Worm (Caenorhabditis elegans) whole organism, L2 larva: Measurements from ENCODE around the gene F26D2.10.

Source experiments
- C34F6.9 ChIP-seq: fragments of 150-350 bp; optimal IDR thresholded peaks from 2 replicates; lab custom pipeline; 2014; ENCODE audit warnings: missing biosample characterization, missing genetic modification characterization
- F13H6.1 ChIP-seq: sonication (generic microtip); optimal IDR thresholded peaks from 2 replicates; lab custom pipeline; 2016; ENCODE audit warnings: missing genetic modification characterization, missing compliant biosample characterization
- Y55F3AM.14 ChIP-seq: fragments of 200-800 bp; sonication (Bioruptor generic); optimal IDR thresholded peaks from 2 replicates; lab custom pipeline; 2018; ENCODE audit warnings: mild to moderate bottlenecking, missing genetic modification characterization, missing compliant biosample characterization
- alr-1 ChIP-seq: fragments of 150-350 bp; optimal IDR thresholded peaks from 2 replicates; lab custom pipeline; 2014; ENCODE audit warnings: missing biosample characterization, missing genetic modification characterization
- aly-2 ChIP-seq: fragments of 150-350 bp; optimal IDR thresholded peaks from 2 replicates; lab custom pipeline; 2014; ENCODE audit warnings: missing biosample characterization, missing genetic modification characterization
- ama-1 ChIP-seq: fragments of 150-350 bp; optimal IDR thresholded peaks from 2 replicates; lab custom pipeline; 2018; ENCODE audit warnings: inconsistent platforms
- ceh-16 ChIP-seq: fragments of 150-350 bp; optimal IDR thresholded peaks from 2 replicates; lab custom pipeline; 2014; ENCODE audit warnings: missing biosample characterization, missing genetic modification characterization
- crh-2 ChIP-seq: sonication (generic microtip); optimal IDR thresholded peaks from 2 replicates; lab custom pipeline; 2017; ENCODE audit warnings: missing biosample characterization, missing genetic modification characterization
- dmd-4 ChIP-seq: sonication (generic microtip); optimal IDR thresholded peaks from 2 replicates; lab custom pipeline; 2017; ENCODE audit warnings: missing biosample characterization, missing genetic modification characterization
- elt-1 ChIP-seq: fragments of 150-350 bp; optimal IDR thresholded peaks from 2 replicates; lab custom pipeline; 2014; ENCODE audit warnings: missing biosample characterization, missing genetic modification characterization
- elt-3 ChIP-seq: sonication (generic microtip); optimal IDR thresholded peaks from 2 replicates; lab custom pipeline; 2017; ENCODE audit warnings: missing biosample characterization, missing genetic modification characterization
- fos-1 ChIP-seq: fragments of 150-350 bp; optimal IDR thresholded peaks from 2 replicates; lab custom pipeline; 2014; ENCODE audit warnings: missing biosample characterization, missing genetic modification characterization
- gmeb-1 ChIP-seq: fragments of 150-350 bp; optimal IDR thresholded peaks from 2 replicates; lab custom pipeline; 2014; ENCODE audit warnings: missing biosample characterization, missing genetic modification characterization
- lin-11 ChIP-seq: fragments of 150-350 bp; sonication (generic microtip); optimal IDR thresholded peaks from 2 replicates; lab custom pipeline; 2014; ENCODE audit warnings: missing biosample characterization, missing genetic modification characterization, inconsistent platforms, mixed read lengths
- lin-13 ChIP-seq: fragments of 150-350 bp; optimal IDR thresholded peaks from 2 replicates; lab custom pipeline; 2014; ENCODE audit warnings: missing biosample characterization, missing genetic modification reagents, missing genetic modification characterization
- lin-39 ChIP-seq: fragments of 150-350 bp; optimal IDR thresholded peaks from 2 replicates; lab custom pipeline; 2014; ENCODE audit warnings: missing biosample characterization, missing genetic modification reagents, missing genetic modification characterization
- mbf-1 ChIP-seq: sonication (generic microtip); optimal IDR thresholded peaks from 2 replicates; lab custom pipeline; 2017; ENCODE audit warnings: missing biosample characterization, missing genetic modification characterization
- mdl-1 ChIP-seq, 2 experiments: fragments of 150-350 bp in 1 of 2; sonication (generic microtip) in 1 of 2; optimal IDR thresholded peaks; 2 replicates each; lab custom pipeline; 2017; ENCODE audit warnings: missing biosample characterization in 2 of 2, missing genetic modification characterization in 2 of 2
- nhr-10 ChIP-seq: sonication (generic microtip); optimal IDR thresholded peaks from 2 replicates; lab custom pipeline; 2017; ENCODE audit warnings: missing biosample characterization, missing genetic modification characterization
- nhr-11 ChIP-seq: fragments of 150-350 bp; optimal IDR thresholded peaks from 2 replicates; lab custom pipeline; 2014; ENCODE audit warnings: missing biosample characterization, missing genetic modification characterization
- nhr-12 ChIP-seq: fragments of 150-350 bp; optimal IDR thresholded peaks from 2 replicates; lab custom pipeline; 2014; ENCODE audit warnings: missing biosample characterization, missing genetic modification characterization
- nhr-129 ChIP-seq: fragments of 150-350 bp; optimal IDR thresholded peaks from 2 replicates; lab custom pipeline; 2014; ENCODE audit warnings: missing biosample characterization, missing genetic modification characterization
- nhr-21 ChIP-seq: fragments of 150-350 bp; optimal IDR thresholded peaks from 2 replicates; lab custom pipeline; 2014; ENCODE audit warnings: missing biosample characterization, missing genetic modification characterization
- nhr-23 ChIP-seq: fragments of 150-350 bp; optimal IDR thresholded peaks from 2 replicates; lab custom pipeline; 2014; ENCODE audit warnings: missing biosample characterization, missing genetic modification reagents, missing genetic modification characterization
- nhr-25 ChIP-seq: fragments of 150-350 bp; sonication (generic microtip); optimal IDR thresholded peaks from 3 replicates; lab custom pipeline; 2014; ENCODE audit warnings: missing biosample characterization, missing genetic modification characterization
- nhr-6 ChIP-seq: fragments of 150-350 bp; optimal IDR thresholded peaks from 2 replicates; lab custom pipeline; 2014; ENCODE audit warnings: missing biosample characterization, missing genetic modification characterization
- peb-1 ChIP-seq: fragments of 150-350 bp; optimal IDR thresholded peaks from 2 replicates; lab custom pipeline; 2014; ENCODE audit warnings: missing biosample characterization, missing genetic modification characterization
- sem-4 ChIP-seq: fragments of 150-350 bp; optimal IDR thresholded peaks from 2 replicates; lab custom pipeline; 2014; ENCODE audit warnings: missing biosample characterization, missing genetic modification reagents, missing genetic modification characterization
- skn-1 ChIP-seq: sonication (generic microtip); optimal IDR thresholded peaks from 2 replicates; lab custom pipeline; 2017; ENCODE audit warnings: missing biosample characterization, missing genetic modification characterization
- sma-3 ChIP-seq: sonication (generic microtip); optimal IDR thresholded peaks from 2 replicates; lab custom pipeline; 2016; ENCODE audit warnings: missing genetic modification reagents, missing genetic modification characterization, missing compliant biosample characterization
- sma-9 ChIP-seq, 2 experiments: fragments of 150-350 bp in 1 of 2; sonication (generic microtip) in 1 of 2; optimal IDR thresholded peaks; 2 replicates each; lab custom pipeline; 2014 to 2016; ENCODE audit warnings: missing genetic modification characterization in 2 of 2, mild to moderate bottlenecking in 1 of 2, missing biosample characterization in 1 of 2, missing compliant biosample characterization in 1 of 2, missing genetic modification reagents in 1 of 2, moderate library complexity in 1 of 2
- snpc-4 ChIP-seq: fragments of 150-350 bp; optimal IDR thresholded peaks from 2 replicates; lab custom pipeline; 2014; ENCODE audit warnings: missing biosample characterization, missing genetic modification characterization
- unc-39 ChIP-seq: fragments of 150-350 bp; optimal IDR thresholded peaks from 2 replicates; lab custom pipeline; 2014; ENCODE audit warnings: missing biosample characterization, missing genetic modification characterization
- unc-55 ChIP-seq: fragments of 150-350 bp; sonication (generic microtip); optimal IDR thresholded peaks from 3 replicates; lab custom pipeline; 2014; ENCODE audit warnings: missing biosample characterization, missing genetic modification reagents, missing genetic modification characterization
- unc-62 ChIP-seq: fragments of 150-350 bp; optimal IDR thresholded peaks from 2 replicates; lab custom pipeline; 2014; ENCODE audit warnings: missing biosample characterization, missing genetic modification reagents, missing genetic modification characterization
- zag-1 ChIP-seq: fragments of 150-350 bp; optimal IDR thresholded peaks from 2 replicates; lab custom pipeline; 2014; ENCODE audit warnings: missing biosample characterization, missing genetic modification characterization
- ztf-1 ChIP-seq: fragments of 200-800 bp; sonication (Bioruptor generic); conservative IDR thresholded peaks from 2 replicates; pipeline ENCODE4 v1.3.6; 2022; ENCODE audit warnings: missing genetic modification characterization, missing compliant biosample characterization
- ztf-11 ChIP-seq: sonication (generic microtip); optimal IDR thresholded peaks from 2 replicates; lab custom pipeline; 2017; ENCODE audit warnings: missing biosample characterization, missing genetic modification characterization
- ztf-4 ChIP-seq: fragments of 150-350 bp; optimal IDR thresholded peaks from 2 replicates; lab custom pipeline; 2014; ENCODE audit warnings: missing biosample characterization, missing genetic modification characterization

Gene F26D2.10

ce11 chrV:16401519-16401918 lies 27.9 kb downstream of the F26D2.10 start, which contains the start of gene F13A7.14 (continued):
- no peak for TF ChIP-seq elt-3 (tag; lab: Kevin White, UChicago)
- TF ChIP-seq, all 48 proteins: peak for 21

- TF ChIP-seq ztf-11 (no peak), lin-39 (no peak), mdl-1 (tag; optimal IDR thresholded peaks at IDR 0.05; lab: Kevin White, UChicago) (no peak), nhr-10 (tag; lab: Kevin White, UChicago) (no peak)
Measured at ce11 chrV:16399388-16399787, 30.0 kb downstream of the F26D2.10 start, which contains the start of gene sre-36. Gene sre-36 (plus strand): TSS chrV:16399688.

ce11 chrV:16395739-16396138 lies 33.7 kb downstream of the F26D2.10 start, which contains the start of gene F13A7.12:
Gene F13A7.12 (plus strand): TSS chrV:16396039.
- TF ChIP-seq ztf-1 (GFP tag; lab: Robert Waterston, UW) (no peak), lin-11 (no peak), snpc-4 (tag; lab: Kevin White, UChicago) (no peak), ztf-4 (no peak), gmeb-1 (tag; lab: Kevin White, UChicago) (no peak), sem-4 (tag; lab: Kevin White, UChicago) (no peak), nhr-129 (tag; lab: Kevin White, UChicago) (no peak), nhr-11 (tag; lab: Kevin White, UChicago) (no peak), lin-39 (no peak), nhr-23 (no peak), ama-1 (lab: Kevin White, UChicago) (no peak), nhr-21 (tag; lab: Kevin White, UChicago) (no peak), crh-2 (tag; lab: Kevin White, UChicago) (no peak), dmd-4 (tag; lab: Kevin White, UChicago) (no peak), sma-3 (GFP tag; lab: Kevin White, UChicago) (no peak), Y55F3AM.14 (GFP tag; lab: Kevin White, UChicago) (no peak), zag-1 (tag; lab: Kevin White, UChicago) (no peak), skn-1 (tag; lab: Kevin White, UChicago) (no peak), nhr-25 (tag; lab: Kevin White, UChicago) (no peak)

- TF ChIP-seq dmd-4 (tag; lab: Kevin White, UChicago): no peak
- TF ChIP-seq elt-1 (tag; lab: Kevin White, UChicago): no peak
- TF ChIP-seq unc-55: peak; percentile 40
- TF ChIP-seq ztf-4: no peak
- TF ChIP-seq alr-1 (tag; lab: Kevin White, UChicago): no peak
- no peak for TF ChIP-seq ztf-11
- peak; percentile 15 for TF ChIP-seq C34F6.9 (tag; lab: Kevin White, UChicago)
- no peak for TF ChIP-seq nhr-6 (tag; lab: Kevin White, UChicago)
- TF ChIP-seq crh-2 (tag; lab: Kevin White, UChicago): peak; percentile 11
- TF ChIP-seq mdl-1 (tag; optimal IDR thresholded peaks at IDR 0.05; lab: Kevin White, UChicago): no peak
- TF ChIP-seq elt-3 (tag; lab: Kevin White, UChicago): no peak
- TF ChIP-seq lin-13 (GFP tag; lab: Kevin White, UChicago): no peak
- no peak for TF ChIP-seq F13H6.1
- TF ChIP-seq lin-11: no peak
- no peak for TF ChIP-seq nhr-23
- TF ChIP-seq sma-9 (GFP tag; optimal IDR thresholded peaks at IDR 0.05; lab: Kevin White, UChicago): peak; percentile 67
- TF ChIP-seq sma-9 (tag; optimal IDR thresholded peaks at IDR 0.05; lab: Kevin White, UChicago): no peak
- TF ChIP-seq gmeb-1 (tag; lab: Kevin White, UChicago): peak; percentile 37
- no peak for TF ChIP-seq peb-1 (tag; lab: Kevin White, UChicago)
- TF ChIP-seq nhr-129 (tag; lab: Kevin White, UChicago): peak; percentile 100
- no peak for TF ChIP-seq aly-2 (tag; lab: Kevin White, UChicago)
- TF ChIP-seq nhr-10 (tag; lab: Kevin White, UChicago): no peak
- TF ChIP-seq unc-62 (GFP tag; lab: Kevin White, UChicago): no peak
- TF ChIP-seq fos-1 (tag; lab: Kevin White, UChicago): peak; percentile 80
- TF ChIP-seq ceh-16 (tag; lab: Kevin White, UChicago): no peak
- no peak for TF ChIP-seq zag-1 (tag; lab: Kevin White, UChicago)
- no peak for TF ChIP-seq mbf-1 (tag; lab: Kevin White, UChicago)
- TF ChIP-seq nhr-12 (tag; lab: Kevin White, UChicago): no peak
- TF ChIP-seq skn-1 (tag; lab: Kevin White, UChicago): no peak
- TF ChIP-seq unc-39 (tag; lab: Kevin White, UChicago): no peak
- TF ChIP-seq sma-3 (GFP tag; lab: Kevin White, UChicago): peak; percentile 24
Measured at ce11 chrV:16395131-16395530, 34.3 kb downstream of the F26D2.10 start, which contains the start of gene F13A7.11. Gene F13A7.11 (minus strand): TSS chrV:16395304.
